Fruit fly (Drosophila melanogaster): Measurements from ENCODE around the gene CG46396.

DNA sequence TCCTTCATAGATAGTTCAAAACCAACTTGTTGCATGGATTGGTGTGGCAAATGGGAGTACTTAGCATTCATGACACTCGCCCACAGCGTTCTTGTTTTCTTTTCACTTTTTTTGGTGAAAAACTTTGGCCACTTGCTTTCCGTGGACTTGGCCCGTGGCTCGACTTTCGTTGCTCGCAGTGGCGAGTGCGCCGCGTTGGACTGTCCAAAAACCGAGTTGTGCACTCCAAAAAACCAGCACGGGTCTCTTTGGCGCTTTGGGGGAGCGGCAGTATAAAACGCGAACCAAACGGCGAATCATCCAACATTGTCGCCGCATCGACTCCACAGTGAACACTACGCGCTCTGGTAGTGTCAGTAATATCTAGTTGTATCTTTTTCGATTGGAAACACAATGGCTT lies 36.0 kb downstream of the CG46396 start, which contains the start of gene Osi20:
- no peak for TF ChIP-seq EcR (GFP tag; optimal IDR thresholded peaks at IDR 0.05)
- no peak for TF ChIP-seq CG8478 (optimal IDR thresholded peaks at IDR 0.05)
- no peak for TF ChIP-seq Dll (optimal IDR thresholded peaks at IDR 0.05)
- no peak for TF ChIP-seq pan (optimal IDR thresholded peaks at IDR 0.05)

Data from whole organism.